Worm (Caenorhabditis elegans) whole organism, young adult: ENCODE measurements around the gene erd-2.2.

ENCODE experiments used
- Y67H2A.10 ChIP-seq: fragments of 200-800 bp; sonication (Bioruptor generic); conservative IDR thresholded peaks from 2 replicates; pipeline ENCODE4 v1.3.6; 2022; ENCODE audit warnings: missing genetic modification reagents, missing genetic modification characterization, missing compliant biosample characterization
- bed-2 ChIP-seq: fragments of 200-800 bp; sonication (Bioruptor generic); IDR thresholded peaks from 2 replicates; pipeline ENCODE4 v1.3.6; 2022; ENCODE audit warnings: missing genetic modification reagents, missing genetic modification characterization, missing compliant biosample characterization
- egl-18 ChIP-seq: fragments of 200-800 bp; sonication (Bioruptor generic); IDR thresholded peaks from 2 replicates; pipeline ENCODE4 v1.3.6; 2022; ENCODE audit warnings: missing genetic modification reagents, missing genetic modification characterization, missing compliant biosample characterization
- egrh-3 ChIP-seq: fragments of 200-800 bp; sonication (Bioruptor generic); IDR thresholded peaks from 2 replicates; pipeline ENCODE4 v1.3.6; 2022; ENCODE audit warnings: missing genetic modification reagents, missing genetic modification characterization, missing compliant biosample characterization
- mcd-1 ChIP-seq: fragments of 200-800 bp; sonication (Bioruptor generic); IDR thresholded peaks from 2 replicates; pipeline ENCODE4 v1.3.6; 2022; ENCODE audit warnings: missing genetic modification reagents, missing genetic modification characterization, missing compliant biosample characterization
- nhr-80 ChIP-seq: sonication (generic microtip); optimal IDR thresholded peaks from 2 replicates; lab custom pipeline; 2016; ENCODE audit warnings: missing genetic modification characterization, missing compliant biosample characterization
- zfh-2 ChIP-seq: fragments of 200-800 bp; sonication (Bioruptor generic); conservative IDR thresholded peaks from 2 replicates; pipeline ENCODE4 v1.3.6; 2022; ENCODE audit warnings: missing genetic modification reagents, missing genetic modification characterization, missing compliant biosample characterization

The erd-2.2 gene

DNA sequence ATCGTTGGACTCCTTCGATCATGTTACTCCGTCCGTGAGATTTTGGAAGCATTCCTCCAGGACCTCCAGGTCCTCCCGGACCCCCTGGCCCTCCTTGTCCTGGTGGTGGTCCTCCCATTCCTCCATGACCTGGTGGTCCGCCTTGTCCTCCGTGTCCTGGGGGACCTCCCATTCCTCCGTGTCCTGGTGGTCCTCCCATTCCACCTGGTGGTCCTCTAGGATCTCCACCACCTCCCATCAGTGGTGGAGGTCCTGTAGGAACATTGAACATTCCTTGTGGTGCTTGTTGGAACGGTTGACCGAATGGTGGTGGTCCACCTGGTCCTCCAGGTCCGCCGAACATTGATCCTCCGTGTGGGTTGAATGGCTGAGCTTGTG lies 47.1 kb downstream of the erd-2.2 start:
- TF ChIP-seq nhr-80 = no peak
- peak; percentile 87 for TF ChIP-seq zfh-2 (GFP tag; lab: Robert Waterston, UW)
- TF ChIP-seq Y67H2A.10 = no peak
- TF ChIP-seq bed-2 (GFP tag; lab: Robert Waterston, UW) = peak; percentile 11; the same call in 1 of the 2 replicates
- TF ChIP-seq egl-18 (GFP tag; lab: Robert Waterston, UW) = no peak
- peak; percentile 26; the same call in 1 of the 2 replicates for TF ChIP-seq mcd-1 (GFP tag; lab: Robert Waterston, UW)
- TF ChIP-seq egrh-3 (GFP tag; lab: Robert Waterston, UW) = peak; percentile 81; the same call in 1 of the 2 replicates
